Worm (Caenorhabditis elegans) whole organism, L1 larva: ENCODE results near the gene str-134.

ENCODE experiments used
- C16A3.4 ChIP-seq: fragments of 150-350 bp; optimal IDR thresholded peaks from 2 replicates; lab custom pipeline; 2014; ENCODE audit warnings: missing biosample characterization, missing genetic modification characterization
- F16B12.6 ChIP-seq: fragments of 150-350 bp; optimal IDR thresholded peaks from 2 replicates; lab custom pipeline; 2014; ENCODE audit warnings: missing biosample characterization, missing genetic modification characterization
- aha-1 ChIP-seq: fragments of 150-350 bp; optimal IDR thresholded peaks from 2 replicates; lab custom pipeline; 2014; ENCODE audit warnings: missing biosample characterization, missing genetic modification characterization
- aly-2 ChIP-seq: fragments of 150-350 bp; optimal IDR thresholded peaks from 2 replicates; lab custom pipeline; 2014; ENCODE audit warnings: missing biosample characterization, missing genetic modification characterization
- ama-1 ChIP-seq: fragments of 150-350 bp; optimal IDR thresholded peaks from 2 replicates; lab custom pipeline; 2014
- blmp-1 ChIP-seq: fragments of 150-350 bp; optimal IDR thresholded peaks from 2 replicates; lab custom pipeline; 2014; ENCODE audit warnings: missing biosample characterization, missing genetic modification characterization
- ceh-82 ChIP-seq, 3 experiments: fragments of 150-350 bp in 1 of 3; sonication (generic microtip) in 2 of 3; optimal IDR thresholded peaks; 2 replicates each; lab custom pipeline; 2014 to 2017; ENCODE audit warnings: missing biosample characterization in 3 of 3, missing genetic modification characterization in 3 of 3
- dpl-1 ChIP-seq, 3 experiments: fragments of 150-350 bp in 2 of 3; sonication (generic microtip) in 1 of 3; optimal IDR thresholded peaks; 2 replicates each; lab custom pipeline; 2014 to 2017; ENCODE audit warnings: missing biosample characterization in 3 of 3, missing genetic modification characterization in 3 of 3, missing genetic modification reagents in 3 of 3
- dsc-1 ChIP-seq: sonication (generic microtip); optimal IDR thresholded peaks from 2 replicates; lab custom pipeline; 2016; ENCODE audit warnings: mild to moderate bottlenecking, missing genetic modification characterization, missing compliant biosample characterization
- efl-1 ChIP-seq, 4 experiments: fragments of 150-350 bp; optimal IDR thresholded peaks in 3 of 4; peaks in 1 of 4; 1 replicate in 1 of 4; 2 replicates in 3 of 4; lab custom pipeline; 2014; ENCODE audit warnings: missing biosample characterization in 2 of 4, missing genetic modification characterization in 2 of 4, missing genetic modification reagents in 2 of 4
- efl-3 ChIP-seq: fragments of 200-800 bp; sonication (Bioruptor generic); optimal IDR thresholded peaks from 2 replicates; lab custom pipeline; 2018; ENCODE audit warnings: mild to moderate bottlenecking, missing genetic modification characterization, missing compliant biosample characterization
- egl-13 ChIP-seq: sonication (generic microtip); optimal IDR thresholded peaks from 2 replicates; lab custom pipeline; 2016; ENCODE audit warnings: missing genotype, missing genetic modification reagents, missing genetic modification characterization, missing compliant biosample characterization
- elt-3 ChIP-seq, 6 experiments: fragments of 150-350 bp in 1 of 6; sonication (generic microtip); optimal IDR thresholded peaks; 2 replicates each; lab custom pipeline; 2017 to 2018; ENCODE audit warnings: missing biosample characterization in 6 of 6, missing genetic modification characterization in 6 of 6, inconsistent platforms in 1 of 6
- ets-5 ChIP-seq: fragments of 200-800 bp; sonication (Bioruptor generic); IDR thresholded peaks from 2 replicates; pipeline ENCODE4 v1.3.6; 2022; ENCODE audit warnings: missing genetic modification characterization, missing compliant biosample characterization
- fkh-10 ChIP-seq: sonication (generic microtip); optimal IDR thresholded peaks from 2 replicates; lab custom pipeline; 2017; ENCODE audit warnings: missing biosample characterization, missing genetic modification reagents, missing genetic modification characterization
- fos-1 ChIP-seq: fragments of 150-350 bp; optimal IDR thresholded peaks from 2 replicates; lab custom pipeline; 2014; ENCODE audit warnings: missing biosample characterization, missing genetic modification characterization
- grh-1 ChIP-seq: fragments of 200-800 bp; sonication (Bioruptor generic); IDR thresholded peaks from 2 replicates; pipeline ENCODE4 v1.3.6; 2022; ENCODE audit warnings: missing genetic modification reagents, missing genetic modification characterization, missing compliant biosample characterization
- hpl-2 ChIP-seq: fragments of 150-350 bp; optimal IDR thresholded peaks from 2 replicates; lab custom pipeline; 2014; ENCODE audit warnings: missing biosample characterization, missing genetic modification reagents, missing genetic modification characterization
- irx-1 ChIP-seq: sonication (generic microtip); optimal IDR thresholded peaks from 2 replicates; lab custom pipeline; 2016; ENCODE audit warnings: missing genetic modification characterization, missing compliant biosample characterization
- lin-13 ChIP-seq: fragments of 150-350 bp; optimal IDR thresholded peaks from 2 replicates; lab custom pipeline; 2014; ENCODE audit warnings: missing biosample characterization, missing genetic modification reagents, missing genetic modification characterization
- lin-35 ChIP-seq, 2 experiments: fragments of 150-350 bp; optimal IDR thresholded peaks; 2 replicates each; lab custom pipeline; 2014; ENCODE audit warnings: missing biosample characterization in 2 of 2, missing genetic modification characterization in 2 of 2, missing genetic modification reagents in 2 of 2
- lsy-2 ChIP-seq, 2 experiments: fragments of 150-350 bp; optimal IDR thresholded peaks; 2 replicates each; lab custom pipeline; 2014; ENCODE audit warnings: missing biosample characterization in 2 of 2, missing genetic modification characterization in 2 of 2
- mep-1 ChIP-seq: fragments of 150-350 bp; optimal IDR thresholded peaks from 2 replicates; lab custom pipeline; 2014; ENCODE audit warnings: missing biosample characterization, missing genetic modification characterization
- nhr-19 ChIP-seq: fragments of 200-800 bp; sonication (Bioruptor generic); conservative IDR thresholded peaks from 2 replicates; pipeline ENCODE4 v1.3.6; 2022; ENCODE audit warnings: missing genetic modification characterization, missing compliant biosample characterization
- nhr-20 ChIP-seq: sonication (generic microtip); optimal IDR thresholded peaks from 2 replicates; lab custom pipeline; 2016; ENCODE audit warnings: mild to moderate bottlenecking, missing genetic modification characterization, missing compliant biosample characterization
- nhr-28 ChIP-seq: fragments of 150-350 bp; optimal IDR thresholded peaks from 2 replicates; lab custom pipeline; 2014; ENCODE audit warnings: missing biosample characterization, missing genetic modification characterization
- nhr-71 ChIP-seq: sonication (generic microtip); optimal IDR thresholded peaks from 2 replicates; lab custom pipeline; 2016; ENCODE audit warnings: mild to moderate bottlenecking, missing genetic modification characterization, moderate library complexity, missing compliant biosample characterization
- nhr-76 ChIP-seq: sonication (generic microtip); optimal IDR thresholded peaks from 2 replicates; lab custom pipeline; 2017; ENCODE audit warnings: missing biosample characterization, missing genetic modification characterization
- nhr-77 ChIP-seq: fragments of 150-350 bp; optimal IDR thresholded peaks from 2 replicates; lab custom pipeline; 2014; ENCODE audit warnings: missing biosample characterization, missing genetic modification characterization
- nhr-85 ChIP-seq: sonication (generic microtip); peaks from one replicate; lab custom pipeline; 2016; ENCODE audit warnings: missing genetic modification characterization, inconsistent platforms, missing compliant biosample characterization
- pag-3 ChIP-seq: sonication (generic microtip); optimal IDR thresholded peaks from 2 replicates; lab custom pipeline; 2017; ENCODE audit warnings: missing genetic modification characterization, mild to moderate bottlenecking, missing compliant biosample characterization, antibody characterized with exemption, borderline replicate concordance; ENCODE audit not compliant: insufficient read depth
- pax-3 ChIP-seq: fragments of 200-800 bp; sonication (Bioruptor generic); optimal IDR thresholded peaks from 2 replicates; lab custom pipeline; 2018; ENCODE audit warnings: mild to moderate bottlenecking, missing genetic modification characterization, moderate library complexity, missing compliant biosample characterization
- pqm-1 ChIP-seq: sonication (generic microtip); optimal IDR thresholded peaks from 3 replicates; lab custom pipeline; 2017; ENCODE audit warnings: missing biosample characterization, missing genetic modification characterization
- rnt-1 ChIP-seq: sonication (generic microtip); optimal IDR thresholded peaks from 2 replicates; lab custom pipeline; 2016; ENCODE audit warnings: mild to moderate bottlenecking, missing genetic modification characterization, moderate library complexity, missing compliant biosample characterization
- snpc-4 ChIP-seq: fragments of 150-350 bp; optimal IDR thresholded peaks from 2 replicates; lab custom pipeline; 2014; ENCODE audit warnings: missing biosample characterization, missing genetic modification characterization
- snu-23 ChIP-seq: sonication (generic microtip); optimal IDR thresholded peaks from 2 replicates; lab custom pipeline; 2016; ENCODE audit warnings: missing genetic modification characterization, missing compliant biosample characterization
- sup-37 ChIP-seq: fragments of 200-800 bp; sonication (Bioruptor generic); optimal IDR thresholded peaks from 2 replicates; lab custom pipeline; 2018; ENCODE audit warnings: mild to moderate bottlenecking, missing genetic modification characterization, missing compliant biosample characterization
- swsn-7 ChIP-seq: sonication (generic microtip); optimal IDR thresholded peaks from 2 replicates; lab custom pipeline; 2016; ENCODE audit warnings: missing genetic modification characterization, missing compliant biosample characterization
- tlp-1 ChIP-seq: fragments of 150-350 bp; optimal IDR thresholded peaks from 2 replicates; lab custom pipeline; 2014; ENCODE audit warnings: missing biosample characterization, missing genetic modification characterization
- unc-130 ChIP-seq: fragments of 150-350 bp; optimal IDR thresholded peaks from 2 replicates; lab custom pipeline; 2017; ENCODE audit warnings: missing biosample characterization, missing genetic modification characterization, inconsistent platforms
- unc-30 ChIP-seq: sonication (generic microtip); optimal IDR thresholded peaks from 2 replicates; lab custom pipeline; 2017; ENCODE audit warnings: missing biosample characterization, missing genetic modification characterization
- unc-62 ChIP-seq: fragments of 150-350 bp; optimal IDR thresholded peaks from 2 replicates; lab custom pipeline; 2014; ENCODE audit warnings: missing biosample characterization, missing genetic modification reagents, missing genetic modification characterization
- unc-86 ChIP-seq: sonication (generic microtip); optimal IDR thresholded peaks from 2 replicates; lab custom pipeline; 2016; ENCODE audit warnings: missing genetic modification characterization, missing compliant biosample characterization
- xbp-1 ChIP-seq: sonication (generic microtip); optimal IDR thresholded peaks from 2 replicates; lab custom pipeline; 2016; ENCODE audit warnings: missing genetic modification characterization, missing compliant biosample characterization
- zip-4 ChIP-seq: fragments of 200-800 bp; sonication (Bioruptor generic); optimal IDR thresholded peaks from 2 replicates; lab custom pipeline; 2018; ENCODE audit warnings: mild to moderate bottlenecking, missing genetic modification characterization, moderate library complexity, missing compliant biosample characterization
- ztf-4 ChIP-seq: fragments of 150-350 bp; optimal IDR thresholded peaks from 2 replicates; lab custom pipeline; 2014; ENCODE audit warnings: missing biosample characterization, missing genetic modification characterization

The str-134 gene

ce11 chrV:774341-774740 lies 30.9 kb downstream of the str-134 start:
- TF ChIP-seq blmp-1 (tag; lab: Kevin White, UChicago) (no peak), dsc-1 (tag; lab: Kevin White, UChicago) (no peak), zip-4 (GFP tag; lab: Kevin White, UChicago) (no peak), elt-3 (tag; optimal IDR thresholded peaks at IDR 0.05; lab: Kevin White, UChicago) (no peak), F16B12.6 (tag; lab: Kevin White, UChicago) (no peak), unc-30 (tag; lab: Kevin White, UChicago) (no peak), ets-5 (GFP tag; lab: Robert Waterston, UW) (no peak), irx-1 (tag; lab: Kevin White, UChicago) (no peak), tlp-1 (tag; lab: Kevin White, UChicago) (no peak), ztf-4 (tag; lab: Kevin White, UChicago) (no peak), efl-1 (optimal IDR thresholded peaks at IDR 0.05; lab: Kevin White, UChicago) (no peak), efl-1 (GFP tag; optimal IDR thresholded peaks at IDR 0.05 in 1 of 2; lab: Kevin White, UChicago) (no peak), pag-3 (tag; lab: Kevin White, UChicago) (no peak), C16A3.4 (tag; lab: Kevin White, UChicago) (no peak), nhr-28 (tag; lab: Kevin White, UChicago) (no peak)
- TF ChIP-seq, all 84 proteins: peak for 0

- TF ChIP-seq nhr-71 (tag; lab: Kevin White, UChicago): peak; percentile 34
- peak in 1 of 2 experiments; percentile 11 for TF ChIP-seq lsy-2 (tag; optimal IDR thresholded peaks at IDR 0.05; lab: Kevin White, UChicago)
- peak; percentile 24 for TF ChIP-seq snu-23 (GFP tag; lab: Kevin White, UChicago)
- no peak for TF ChIP-seq sup-37 (GFP tag; lab: Kevin White, UChicago)
- peak; percentile 5 for TF ChIP-seq swsn-7
- no peak for TF ChIP-seq ceh-82 (tag; optimal IDR thresholded peaks at IDR 0.05; lab: Kevin White, UChicago)
- peak; percentile 66 for TF ChIP-seq aly-2
- TF ChIP-seq mep-1: peak; percentile 27
- no peak for TF ChIP-seq C16A3.4 (tag; lab: Kevin White, UChicago)
- TF ChIP-seq ama-1 (lab: Kevin White, UChicago): peak; percentile 79
- TF ChIP-seq xbp-1 (tag; lab: Kevin White, UChicago): peak; percentile 5
- TF ChIP-seq lin-35 (GFP tag; optimal IDR thresholded peaks at IDR 0.05; lab: Kevin White, UChicago): peak in 1 of 2 experiments; percentile 63
- peak; percentile 72 for TF ChIP-seq nhr-85 (tag; lab: Kevin White, UChicago)
- TF ChIP-seq unc-130 (tag; lab: Kevin White, UChicago): no peak
- TF ChIP-seq dpl-1 (GFP tag; optimal IDR thresholded peaks at IDR 0.05; lab: Kevin White, UChicago): peak in 2 of 3 experiments; percentile 17 to 61
- peak in 1 of 2 experiments; percentile 70 for TF ChIP-seq efl-1 (optimal IDR thresholded peaks at IDR 0.05; lab: Kevin White, UChicago)
- peak; percentile 61 to 93 for TF ChIP-seq efl-1 (GFP tag; optimal IDR thresholded peaks at IDR 0.05 in 1 of 2; lab: Kevin White, UChicago)
- no peak for TF ChIP-seq nhr-20 (tag; lab: Kevin White, UChicago)
Measured at ce11 chrV:774875-775359, 31.5 kb downstream of the str-134 start, which contains the start of gene srbc-58. Gene srbc-58, plus strand, starts transcription at chrV:774995.

ce11 chrV:777285-777684 lies 33.8 kb downstream of the str-134 start, which contains the start of gene R09E12.9:
Gene R09E12.9, plus strand, starts transcription at chrV:777600.
- TF ChIP-seq snpc-4 (tag; lab: Kevin White, UChicago) (no peak), dpl-1 (GFP tag; optimal IDR thresholded peaks at IDR 0.05; lab: Kevin White, UChicago) (peak in 2 of 3 experiments; percentile 24 to 26), unc-62 (no peak), unc-86 (tag; lab: Kevin White, UChicago) (no peak), rnt-1 (no peak), C16A3.4 (tag; lab: Kevin White, UChicago) (no peak), fos-1 (no peak), unc-130 (tag; lab: Kevin White, UChicago) (no peak), grh-1 (GFP tag; lab: Robert Waterston, UW) (no peak), nhr-71 (tag; lab: Kevin White, UChicago) (peak; percentile 45), efl-1 (optimal IDR thresholded peaks at IDR 0.05; lab: Kevin White, UChicago) (peak; percentile 37 to 39), efl-1 (GFP tag; optimal IDR thresholded peaks at IDR 0.05 in 1 of 2; lab: Kevin White, UChicago) (peak; percentile 28 to 90), pax-3 (tag; lab: Kevin White, UChicago) (no peak), hpl-2 (no peak), snu-23 (GFP tag; lab: Kevin White, UChicago) (peak; percentile 63), pqm-1 (tag; lab: Kevin White, UChicago) (no peak), egl-13 (tag; lab: Kevin White, UChicago) (no peak), aha-1 (tag; lab: Kevin White, UChicago) (no peak), efl-3 (GFP tag; lab: Kevin White, UChicago) (no peak), nhr-77 (tag; lab: Kevin White, UChicago) (peak; percentile 100), mep-1 (no peak), nhr-76 (peak; percentile 15), xbp-1 (tag; lab: Kevin White, UChicago) (no peak), ama-1 (lab: Kevin White, UChicago) (no peak), lin-13 (GFP tag; lab: Kevin White, UChicago) (no peak), fkh-10 (GFP tag; lab: Kevin White, UChicago) (no peak), irx-1 (tag; lab: Kevin White, UChicago) (no peak), nhr-85 (tag; lab: Kevin White, UChicago) (peak; percentile 55), nhr-19 (GFP tag; lab: Robert Waterston, UW) (peak; percentile 40)
